Worm (Caenorhabditis elegans): ENCODE data around the gene emb-9.

- TF ChIP-seq blmp-1 (tag; optimal IDR thresholded peaks at IDR 0.05): no peak
- no peak for TF ChIP-seq lsy-2 (tag; optimal IDR thresholded peaks at IDR 0.05)
- TF ChIP-seq sox-4 (tag; optimal IDR thresholded peaks at IDR 0.05): no peak
- no peak for TF ChIP-seq ztf-11 (tag; optimal IDR thresholded peaks at IDR 0.05)
- TF ChIP-seq grh-1 (GFP tag; IDR thresholded peaks at IDR 0.05): no peak
- TF ChIP-seq alr-1 (tag; optimal IDR thresholded peaks at IDR 0.05; ENCODE audit: borderline replicate concordance): no peak
- no peak for TF ChIP-seq lin-13 (GFP tag; optimal IDR thresholded peaks at IDR 0.05)
- TF ChIP-seq skn-1 (tag; optimal IDR thresholded peaks at IDR 0.05): no peak
- no peak for TF ChIP-seq elt-2 (tag; optimal IDR thresholded peaks at IDR 0.05)
Measured at ce11 chrIII:9334174-9334573, 10.1 kb downstream of the emb-9 start, which contains the start of gene elo-4.
